Fruit fly (Drosophila melanogaster): Measurements from ENCODE around the gene esc.

Gene esc

dm6 chr2L:11842291-11843187 lies 13.3 kb upstream of the esc start, which contains the start of the genes CG44008, CG14933, CG46426 and CG42486:
CG44008 (minus strand) TSS chr2L:11842445.
CG14933 (plus strand) TSS chr2L:11842828.
CG46426 (plus strand) TSS chr2L:11842828.
CG42486 (plus strand) TSS chr2L:11843137.
- TF ChIP-seq Rel (GFP tag; optimal IDR thresholded peaks at IDR 0.05), result no peak
- TF ChIP-seq Rel (tag; optimal IDR thresholded peaks at IDR 0.05), result peak; percentile 97
- no peak for TF ChIP-seq GATAd (GFP tag; optimal IDR thresholded peaks at IDR 0.05)
- peak; percentile 85 to 94 for TF ChIP-seq dl (GFP tag; optimal IDR thresholded peaks at IDR 0.05; ENCODE audit: insufficient read depth in 1 of 2, partially characterized antibody in 2 of 2)

dm6 chr2L:11841538-11841937 lies 12.3 kb upstream of the esc start:
- peak; percentile 9 for TF ChIP-seq Hnf4 (GFP tag; optimal IDR thresholded peaks at IDR 0.05)
- TF ChIP-seq foxo (GFP tag; optimal IDR thresholded peaks at IDR 0.05), result peak in 1 of 2 experiments; percentile 12
- no peak for TF ChIP-seq brk (GFP tag; optimal IDR thresholded peaks at IDR 0.05)

- TF ChIP-seq Hr83 (GFP tag; optimal IDR thresholded peaks at IDR 0.05; ENCODE audit: poor library complexity, severe bottlenecking) (no peak), psq (GFP tag; optimal IDR thresholded peaks at IDR 0.05) (no peak), h (GFP tag; optimal IDR thresholded peaks at IDR 0.05) (no peak), Dif (GFP tag; optimal IDR thresholded peaks at IDR 0.05; ENCODE audit: partially characterized antibody) (no peak), CG9705 (GFP tag; optimal IDR thresholded peaks at IDR 0.05) (no peak), Myc (optimal IDR thresholded peaks at IDR 0.05) (no peak), ey (GFP tag; optimal IDR thresholded peaks at IDR 0.05) (no peak), foxo (GFP tag; optimal IDR thresholded peaks at IDR 0.05) (no peak), Hr78 (GFP tag; optimal IDR thresholded peaks at IDR 0.05) (no peak), br (GFP tag; optimal IDR thresholded peaks at IDR 0.05) (no peak), Vsx2 (GFP tag; optimal IDR thresholded peaks at IDR 0.05; ENCODE audit: partially characterized antibody) (no peak), jim (GFP tag; optimal IDR thresholded peaks at IDR 0.05) (no peak)
Measured at dm6 chr2L:11840391-11840790, 11.2 kb upstream of the esc start, which contains the start of gene CG31704. CG31704 (plus strand) TSS chr2L:11840691.

- TF ChIP-seq Sp1 (GFP tag; optimal IDR thresholded peaks at IDR 0.05), result no peak
- no peak for TF ChIP-seq Hnf4 (GFP tag; optimal IDR thresholded peaks at IDR 0.05)
- no peak for TF ChIP-seq usp (GFP tag; optimal IDR thresholded peaks at IDR 0.05)
Measured at dm6 chr2L:11839612-11840011, 10.4 kb upstream of the esc start, which contains the start of gene Sfp33A3. Sfp33A3 (plus strand) TSS chr2L:11839912.

- TF ChIP-seq Jra (GFP tag; optimal IDR thresholded peaks at IDR 0.05), result no peak
Measured at dm6 chr2L:11837413-11837812, 8.2 kb upstream of the esc start, which contains the start of gene Sfp33A2. Sfp33A2 (plus strand) TSS chr2L:11837713.

- no peak for TF ChIP-seq HLH106 (tag; optimal IDR thresholded peaks at IDR 0.05)
- no peak for TF ChIP-seq lola (GFP tag; optimal IDR thresholded peaks at IDR 0.05)
- TF ChIP-seq fru (GFP tag; optimal IDR thresholded peaks at IDR 0.05), result no peak
- no peak for TF ChIP-seq Sp1 (GFP tag; optimal IDR thresholded peaks at IDR 0.05)
- no peak for TF ChIP-seq Jra (GFP tag; optimal IDR thresholded peaks at IDR 0.05)
Measured at dm6 chr2L:11836943-11837342, 7.7 kb upstream of the esc start, which contains the start of gene Sfp33A4. Sfp33A4 (plus strand) TSS chr2L:11837243.

dm6 chr2L:11834308-11834707 lies 5.1 kb upstream of the esc start, which contains the start of gene CG45012:
CG45012 (plus strand) TSS chr2L:11834608.
- TF ChIP-seq lola (GFP tag; optimal IDR thresholded peaks at IDR 0.05) (no peak), brk (GFP tag; optimal IDR thresholded peaks at IDR 0.05) (no peak)

- no peak for TF ChIP-seq dmrt93B (GFP tag; optimal IDR thresholded peaks at IDR 0.05)
- no peak for TF ChIP-seq dl (GFP tag; optimal IDR thresholded peaks at IDR 0.05; ENCODE audit: insufficient read depth in 1 of 2, partially characterized antibody in 2 of 2)
- no peak for TF ChIP-seq jim (GFP tag; optimal IDR thresholded peaks at IDR 0.05)
- no peak for TF ChIP-seq br (GFP tag; optimal IDR thresholded peaks at IDR 0.05)
- TF ChIP-seq h (GFP tag; optimal IDR thresholded peaks at IDR 0.05), result no peak
- TF ChIP-seq usp (GFP tag; optimal IDR thresholded peaks at IDR 0.05), result no peak
- TF ChIP-seq Mio (GFP tag; optimal IDR thresholded peaks at IDR 0.05), result no peak
- TF ChIP-seq GATAd (GFP tag; optimal IDR thresholded peaks at IDR 0.05), result no peak
- no peak for TF ChIP-seq foxo (GFP tag; optimal IDR thresholded peaks at IDR 0.05)
- no peak for TF ChIP-seq HLH106 (tag; optimal IDR thresholded peaks at IDR 0.05)
- no peak for TF ChIP-seq Rel (GFP tag; optimal IDR thresholded peaks at IDR 0.05)
- no peak for TF ChIP-seq Rel (tag; optimal IDR thresholded peaks at IDR 0.05)
- no peak for TF ChIP-seq CrebA (GFP tag; optimal IDR thresholded peaks at IDR 0.05; ENCODE audit: borderline replicate concordance)
- no peak for TF ChIP-seq Myc (optimal IDR thresholded peaks at IDR 0.05)
- no peak for TF ChIP-seq fru (GFP tag; optimal IDR thresholded peaks at IDR 0.05)
- TF ChIP-seq CG32264 (GFP tag; optimal IDR thresholded peaks at IDR 0.05), result no peak
- no peak for TF ChIP-seq lola (GFP tag; optimal IDR thresholded peaks at IDR 0.05)
- TF ChIP-seq brk (GFP tag; optimal IDR thresholded peaks at IDR 0.05), result no peak
- TF ChIP-seq Hr78 (GFP tag; optimal IDR thresholded peaks at IDR 0.05), result no peak
- no peak for TF ChIP-seq sv (GFP tag; optimal IDR thresholded peaks at IDR 0.05)
- TF ChIP-seq pan (optimal IDR thresholded peaks at IDR 0.05), result no peak
Measured at dm6 chr2L:11833786-11834185, 4.6 kb upstream of the esc start, which contains the start of gene CG45011. CG45011 (plus strand) TSS chr2L:11834086.

All from whole organism, wandering third instar larva.